Worm (Caenorhabditis elegans) whole organism, late embryonic: ENCODE data around the gene Y45G12C.1.

ENCODE experiments used
- K02D7.2 ChIP-seq: sonication (generic microtip); optimal IDR thresholded peaks from 2 replicates; lab custom pipeline; 2017; ENCODE audit warnings: mild to moderate bottlenecking, missing genetic modification characterization, missing compliant biosample characterization
- ama-1 ChIP-seq: fragments of 150-350 bp; optimal IDR thresholded peaks from 2 replicates; lab custom pipeline; 2014
- ceh-22 ChIP-seq: sonication (generic microtip); optimal IDR thresholded peaks from 2 replicates; lab custom pipeline; 2017; ENCODE audit warnings: missing biosample characterization, missing genetic modification characterization
- ceh-31 ChIP-seq: sonication (generic microtip); optimal IDR thresholded peaks from 2 replicates; lab custom pipeline; 2016; ENCODE audit warnings: missing genetic modification characterization, missing compliant biosample characterization
- ceh-9 ChIP-seq: sonication (generic microtip); optimal IDR thresholded peaks from 2 replicates; lab custom pipeline; 2016; ENCODE audit warnings: mild to moderate bottlenecking, missing genetic modification characterization, inconsistent platforms, missing compliant biosample characterization
- dmd-4 ChIP-seq: sonication (generic microtip); optimal IDR thresholded peaks from 2 replicates; lab custom pipeline; 2016; ENCODE audit warnings: borderline replicate concordance, missing genetic modification characterization, missing compliant biosample characterization
- elt-2 ChIP-seq: sonication (generic microtip); optimal IDR thresholded peaks from 2 replicates; lab custom pipeline; 2016; ENCODE audit warnings: missing genetic modification reagents, missing genetic modification characterization, missing compliant biosample characterization
- ets-4 ChIP-seq: sonication (generic microtip); optimal IDR thresholded peaks from 2 replicates; lab custom pipeline; 2016; ENCODE audit warnings: missing genetic modification characterization, missing compliant biosample characterization
- eyg-1 ChIP-seq: sonication (generic microtip); optimal IDR thresholded peaks from 2 replicates; lab custom pipeline; 2016; ENCODE audit warnings: missing genotype, missing genetic modification characterization, missing compliant biosample characterization
- gmeb-2 ChIP-seq: sonication (generic microtip); optimal IDR thresholded peaks from 2 replicates; lab custom pipeline; 2016; ENCODE audit warnings: missing genetic modification characterization, inconsistent platforms, missing compliant biosample characterization
- lin-11 ChIP-seq: fragments of 200-800 bp; sonication (Bioruptor generic); optimal IDR thresholded peaks from 2 replicates; lab custom pipeline; 2018; ENCODE audit warnings: mild to moderate bottlenecking, missing genetic modification characterization, missing compliant biosample characterization
- pat-9 ChIP-seq: fragments of 200-800 bp; sonication (Bioruptor generic); optimal IDR thresholded peaks from 2 replicates; lab custom pipeline; 2018; ENCODE audit warnings: mild to moderate bottlenecking, missing genetic modification characterization, moderate library complexity, missing compliant biosample characterization
- sox-2 ChIP-seq: fragments of 200-800 bp; sonication (Bioruptor generic); IDR thresholded peaks from 2 replicates; pipeline ENCODE4 v1.3.6; 2022; ENCODE audit warnings: missing genetic modification reagents, missing genetic modification characterization, missing compliant biosample characterization
- unc-55 ChIP-seq: sonication (generic microtip); optimal IDR thresholded peaks from 2 replicates; lab custom pipeline; 2017; ENCODE audit warnings: missing biosample characterization, missing genetic modification reagents, missing genetic modification characterization
- unc-86 ChIP-seq: sonication (generic microtip); optimal IDR thresholded peaks from 2 replicates; lab custom pipeline; 2016; ENCODE audit warnings: missing genetic modification characterization, missing compliant biosample characterization

The Y45G12C.1 gene

ce11 chrV:2614986-2615687 is 49.7 kb downstream of the Y45G12C.1 start, which contains the start of gene F53E10.1:
Gene F53E10.1 (plus strand): TSS chrV:2615310.
- TF ChIP-seq elt-2 (tag; lab: Kevin White, UChicago) (peak; percentile 10), ceh-22 (no peak)

- TF ChIP-seq lin-11, result no peak
- TF ChIP-seq eyg-1 (tag; lab: Kevin White, UChicago), result no peak
- no peak for TF ChIP-seq elt-2 (tag; lab: Kevin White, UChicago)
- no peak for TF ChIP-seq unc-86 (tag; lab: Kevin White, UChicago)
- TF ChIP-seq ama-1 (lab: Kevin White, UChicago), result no peak
- no peak for TF ChIP-seq sox-2 (GFP tag; lab: Robert Waterston, UW)
- no peak for TF ChIP-seq pat-9 (tag; lab: Kevin White, UChicago)
- TF ChIP-seq dmd-4 (tag; lab: Kevin White, UChicago), result no peak
- no peak for TF ChIP-seq ceh-9
- TF ChIP-seq ets-4, result no peak
- TF ChIP-seq K02D7.2 (tag; lab: Kevin White, UChicago), result no peak
- TF ChIP-seq gmeb-2 (tag; lab: Kevin White, UChicago), result no peak
- no peak for TF ChIP-seq unc-55
- TF ChIP-seq ceh-31 (tag; lab: Kevin White, UChicago), result no peak
Measured at ce11 chrV:2617499-2617898, 52.0 kb downstream of the Y45G12C.1 start.
